Fruit fly (Drosophila melanogaster): ENCODE measurements around the gene CG6656.
A peak's percentile ranks its signal among the peaks of the same experiment; 100 is the strongest.

- TF ChIP-seq CG12605 (GFP tag; IDR thresholded peaks at IDR 0.05) (no peak), CG9948 (tag; optimal IDR thresholded peaks at IDR 0.05) (peak; percentile 13), CG17806 (tag; optimal IDR thresholded peaks at IDR 0.05) (peak; percentile 44), fd96Ca (GFP tag; IDR thresholded peaks at IDR 0.05) (peak; percentile 17; the same call in 1 of the 3 replicates), CG8159 (tag; optimal IDR thresholded peaks at IDR 0.05) (peak; percentile 62), CG13204 (GFP tag; optimal IDR thresholded peaks at IDR 0.05) (no peak), D1 (tag; optimal IDR thresholded peaks at IDR 0.05) (no peak), Ets98B (GFP tag; IDR thresholded peaks at IDR 0.05) (peak; percentile 51; the same call in 1 of the 2 replicates), CG15710 (tag; optimal IDR thresholded peaks at IDR 0.05) (peak; percentile 46), CG8301 (tag; optimal IDR thresholded peaks at IDR 0.05) (peak; percentile 49), Pif1A (GFP tag; optimal IDR thresholded peaks at IDR 0.05) (no peak), CG32121 (GFP tag; IDR thresholded peaks at IDR 0.05) (0 out of 2 replicates have a peak, but pooled peaks have one; percentile 28), EcR (GFP tag; optimal IDR thresholded peaks at IDR 0.05) (no peak)
Observed at dm6 chr3R:21887588-21888007, 12.5 kb downstream of the CG6656 start.
